Fruit fly (Drosophila melanogaster) Kc167 (cell line): Measurements from ENCODE around the gene CAH8.

ENCODE experiments used
- Myc ChIP-seq: fragments of >200 bp; optimal IDR thresholded peaks from 2 replicates; lab custom pipeline; 2017; ENCODE audit warnings: missing external identifiers
- h ChIP-seq: fragments of >200 bp; optimal IDR thresholded peaks from 3 replicates; lab custom pipeline; 2018; ENCODE audit warnings: missing external identifiers

dm6 chr3R:22381077-22381476, 8.4 kb downstream of the CAH8 start, which contains the start of gene CG43342:
- TF ChIP-seq Myc (lab: Kevin White, UChicago) (no peak), h (no peak)
